Fruit fly (Drosophila melanogaster) S2 (cell line): ENCODE measurements around the gene ddbt.
A peak's percentile ranks its signal among the peaks of the same experiment; 100 is the strongest.

Source experiments
- CG8478 ChIP-seq: fragments of >200 bp; optimal IDR thresholded peaks from 2 replicates; lab custom pipeline; 2018
- CTCF ChIP-seq, 2 experiments: fragments of >200 bp; optimal IDR thresholded peaks; 2 replicates each; lab custom pipeline; 2018

The ddbt gene

DNA sequence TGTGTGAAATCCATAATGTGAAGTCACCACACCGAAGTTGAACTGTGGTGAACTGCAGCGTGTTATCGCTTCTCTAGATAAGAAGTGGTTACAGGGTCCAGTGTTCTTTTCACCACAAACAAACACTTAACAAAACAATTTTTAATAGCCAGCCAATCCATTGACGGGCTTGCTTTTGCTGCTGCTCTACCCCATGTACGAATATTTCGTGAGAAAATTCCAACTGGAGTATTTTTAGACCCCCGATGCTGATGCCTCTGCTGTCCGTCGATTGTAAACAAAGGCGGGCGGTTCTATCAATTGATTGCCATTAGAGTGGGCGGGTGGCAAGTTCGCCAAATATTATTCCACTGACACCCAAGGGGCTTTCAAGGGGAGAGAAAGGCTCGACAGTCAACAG is 22.2 kb downstream of the ddbt start:
- no peak for TF ChIP-seq CG8478
- TF ChIP-seq CTCF (optimal IDR thresholded peaks at IDR 0.05; lab: Kevin White, UChicago) = no peak

DNA sequence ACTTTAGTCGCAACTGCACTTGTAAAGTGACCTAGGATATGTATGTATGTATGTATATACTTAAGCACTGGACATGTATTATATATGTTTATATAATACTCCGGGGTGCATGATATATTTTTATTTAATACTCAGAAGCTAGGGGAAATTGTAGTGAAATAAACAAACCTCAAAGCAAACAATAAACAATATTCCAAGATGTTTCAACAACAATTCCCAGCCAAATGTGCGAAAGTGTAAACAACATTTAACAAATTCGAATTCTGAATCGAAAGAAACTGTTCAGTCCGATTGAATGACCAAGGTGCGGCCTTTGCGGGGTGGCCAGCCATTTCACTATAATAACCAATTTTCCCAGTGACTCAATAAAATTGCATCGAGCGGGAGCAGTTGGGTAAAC is 23.2 kb downstream of the ddbt start:
- TF ChIP-seq CTCF (optimal IDR thresholded peaks at IDR 0.05; lab: Kevin White, UChicago) (no peak), CG8478 (no peak)

DNA sequence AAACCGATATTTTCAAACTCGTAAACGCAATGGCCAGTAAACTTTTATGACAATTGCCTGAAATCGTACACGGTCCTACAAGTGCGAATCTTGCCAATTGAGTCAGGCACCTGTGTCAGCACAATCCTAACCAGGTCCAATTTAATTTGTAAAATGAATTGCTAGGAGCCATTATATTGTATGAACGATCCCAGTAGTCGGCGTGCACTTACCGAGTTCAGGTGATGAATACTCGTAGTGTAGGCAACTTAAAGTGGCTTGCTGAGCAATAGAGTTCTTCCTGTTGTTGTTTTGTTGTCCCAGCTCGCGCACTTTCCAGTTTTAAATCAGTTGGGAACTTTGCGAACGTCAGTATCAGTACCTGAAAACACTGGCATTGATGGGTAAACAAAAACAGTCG is 23.7 kb downstream of the ddbt start:
- TF ChIP-seq CTCF (optimal IDR thresholded peaks at IDR 0.05; lab: Kevin White, UChicago) = no peak

DNA sequence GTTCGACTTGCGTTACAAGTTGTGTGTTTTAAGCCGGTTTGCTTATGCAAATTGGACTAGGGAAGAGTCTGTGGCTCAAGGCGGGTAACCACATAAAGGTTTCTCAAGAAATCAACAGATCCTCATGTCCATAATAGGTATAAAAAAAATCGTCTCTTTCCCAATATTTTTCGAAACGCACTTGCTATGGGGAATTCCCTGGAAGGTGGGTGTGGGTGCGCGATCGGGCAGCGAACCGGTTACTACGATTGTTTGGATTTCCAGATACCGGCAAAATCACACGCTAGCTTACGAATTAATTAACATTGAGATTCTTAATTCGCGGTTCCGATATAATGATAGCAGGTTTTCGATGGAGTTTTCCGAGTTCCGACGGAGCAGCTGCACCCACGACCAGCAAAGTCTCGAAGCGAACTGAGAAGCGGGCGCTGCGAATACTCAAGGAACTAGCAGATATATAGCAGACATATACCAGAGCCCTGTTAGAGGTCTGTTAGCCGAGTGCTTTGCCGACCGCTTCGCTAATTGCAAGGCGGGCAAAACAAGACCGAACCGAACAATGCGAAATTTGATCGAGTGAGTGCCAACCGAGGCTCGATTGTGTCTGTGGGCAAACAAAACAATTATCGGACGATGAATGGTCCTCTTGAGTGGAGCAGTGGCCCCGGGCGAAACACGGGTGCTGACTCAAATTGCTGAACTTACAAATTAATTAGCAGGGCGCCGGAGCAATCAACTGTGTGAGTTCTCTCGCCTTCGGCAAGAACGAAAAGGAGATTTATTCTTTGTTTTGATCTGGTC is 24.4 kb downstream of the ddbt start:
- TF ChIP-seq CTCF (optimal IDR thresholded peaks at IDR 0.05; lab: Kevin White, UChicago) (no peak), CG8478 (no peak)

DNA sequence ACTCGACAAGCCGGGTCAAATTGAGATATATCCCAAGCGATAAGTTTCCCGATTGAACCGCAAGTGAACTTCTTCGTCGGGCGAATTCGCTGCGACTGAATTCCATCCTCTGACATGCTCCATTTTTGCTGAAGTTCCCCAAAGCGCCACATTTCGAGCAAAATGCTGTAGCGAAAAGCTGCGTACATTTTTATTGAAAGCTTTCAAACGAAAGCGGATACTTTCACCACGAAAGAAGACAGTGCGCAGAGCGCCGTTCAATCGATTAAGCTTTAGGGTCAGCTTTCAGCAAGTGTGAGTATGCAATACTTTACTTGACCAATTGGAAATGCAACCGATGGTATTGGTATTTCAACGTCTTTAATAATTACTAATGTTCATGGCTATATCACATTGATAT is 26.0 kb downstream of the ddbt start, which contains the start of gene mthl10:
Gene mthl10, minus strand, starts transcription at position 77 of the 400 bp plus-strand sequence.
- no peak for TF ChIP-seq CG8478
- peak; percentile 31 to 51 for TF ChIP-seq CTCF (optimal IDR thresholded peaks at IDR 0.05; lab: Kevin White, UChicago)

DNA sequence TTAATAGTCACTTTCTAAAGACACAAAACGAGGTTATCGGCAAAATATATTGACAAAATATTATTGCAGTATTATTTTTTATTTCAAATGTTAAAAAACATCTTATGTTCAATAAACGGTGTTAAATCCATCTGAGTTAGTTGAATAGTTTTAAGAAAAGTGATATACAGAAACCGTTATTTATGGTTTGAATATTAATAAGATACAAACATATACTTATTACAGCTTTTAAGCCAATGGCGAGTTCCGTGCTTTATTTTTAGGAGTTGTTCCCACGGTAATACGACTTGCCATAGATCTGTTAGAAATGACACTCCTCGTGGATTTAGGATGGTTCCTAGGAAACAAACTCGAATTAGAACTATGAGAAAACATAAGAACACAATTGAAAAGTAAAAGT is 26.4 kb downstream of the ddbt start:
- TF ChIP-seq CTCF (optimal IDR thresholded peaks at IDR 0.05; lab: Kevin White, UChicago) = no peak
- no peak for TF ChIP-seq CG8478

DNA sequence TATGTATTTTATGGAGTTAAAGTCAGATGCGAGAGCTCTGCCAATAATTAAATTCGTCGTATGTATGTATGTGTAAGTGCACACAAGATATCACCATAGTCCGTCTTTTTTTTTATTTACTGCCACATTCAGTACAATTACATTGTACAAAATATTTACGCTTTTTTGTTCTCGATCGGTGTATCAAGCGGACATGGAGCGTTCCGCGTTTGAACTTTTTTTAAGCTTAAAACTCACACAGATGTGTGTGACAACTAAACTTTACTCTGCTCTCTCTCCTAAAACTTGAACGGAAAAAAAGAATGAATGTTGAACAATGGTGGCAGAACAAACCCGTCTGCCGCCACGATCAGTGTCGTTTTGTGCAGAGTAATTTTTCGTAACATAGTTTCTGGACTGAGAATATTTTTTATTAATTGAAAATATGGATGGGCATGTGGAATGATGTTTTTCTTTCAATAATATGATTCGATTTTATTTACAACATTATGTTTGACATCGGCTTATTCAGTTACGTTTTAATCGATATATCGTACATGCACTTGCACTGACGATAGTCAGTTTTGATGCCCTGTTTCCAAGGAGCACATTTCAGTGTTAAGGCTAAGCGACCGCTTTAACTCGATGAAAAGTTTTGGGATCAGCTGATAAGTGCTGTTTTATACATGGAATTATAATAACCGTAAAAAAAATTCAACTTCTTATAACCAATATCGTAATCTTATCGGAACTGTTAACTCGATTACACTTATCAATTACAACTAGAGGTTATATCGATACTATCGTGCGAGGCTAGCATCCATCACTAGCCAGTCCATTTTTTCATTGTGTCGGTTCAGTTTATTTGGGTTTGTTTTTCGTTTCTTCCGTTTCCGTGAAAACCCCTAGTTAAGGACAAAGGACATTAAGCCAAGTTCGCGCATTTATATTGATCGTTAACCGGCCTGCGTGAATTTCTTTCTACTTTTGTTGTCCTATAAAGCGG is 30.1 kb downstream of the ddbt start, which contains the start of gene mth:
Gene mth, minus strand, starts transcription at position 302 of the 985 bp plus-strand sequence.
- TF ChIP-seq CG8478 = no peak
- TF ChIP-seq CTCF (optimal IDR thresholded peaks at IDR 0.05; lab: Kevin White, UChicago) = peak in 1 of 2 experiments; percentile 5

DNA sequence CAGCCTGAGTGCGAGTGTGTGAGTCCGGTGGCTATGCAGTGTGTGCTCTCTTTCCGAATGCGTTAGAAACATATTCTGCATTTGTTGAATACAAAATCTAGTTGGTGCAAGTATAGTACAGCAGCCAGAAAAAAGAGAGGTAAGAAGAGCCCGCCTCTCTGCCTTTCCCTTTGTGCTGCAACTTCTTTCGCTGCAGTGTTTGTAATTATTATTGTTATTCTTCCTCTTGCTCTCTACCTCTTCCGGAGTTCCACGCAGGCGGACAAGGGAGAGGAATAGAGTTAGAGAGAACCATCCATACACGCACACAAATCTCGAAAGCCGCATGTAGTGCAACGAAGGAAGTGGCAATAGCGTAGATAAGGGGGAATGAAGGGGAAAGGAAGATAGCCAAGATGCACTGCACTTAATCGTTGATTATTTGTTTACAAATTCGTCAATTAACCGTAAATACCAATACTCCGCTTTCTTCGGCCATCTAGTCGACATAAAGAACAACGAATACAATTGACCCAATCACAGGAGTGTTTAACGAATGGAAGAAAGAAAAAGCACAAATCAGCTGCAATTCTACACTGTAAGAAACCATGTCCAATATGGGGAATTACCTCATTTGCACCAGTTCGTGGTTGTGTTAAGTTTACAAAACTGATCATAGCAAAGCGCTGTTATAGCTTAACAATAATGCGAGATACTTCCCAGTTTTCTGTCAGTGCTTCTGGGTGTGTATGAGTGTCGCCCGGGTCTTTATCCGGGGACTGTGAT is 30.9 kb downstream of the ddbt start:
- TF ChIP-seq CG8478 = no peak
- no peak for TF ChIP-seq CTCF (optimal IDR thresholded peaks at IDR 0.05; lab: Kevin White, UChicago)

DNA sequence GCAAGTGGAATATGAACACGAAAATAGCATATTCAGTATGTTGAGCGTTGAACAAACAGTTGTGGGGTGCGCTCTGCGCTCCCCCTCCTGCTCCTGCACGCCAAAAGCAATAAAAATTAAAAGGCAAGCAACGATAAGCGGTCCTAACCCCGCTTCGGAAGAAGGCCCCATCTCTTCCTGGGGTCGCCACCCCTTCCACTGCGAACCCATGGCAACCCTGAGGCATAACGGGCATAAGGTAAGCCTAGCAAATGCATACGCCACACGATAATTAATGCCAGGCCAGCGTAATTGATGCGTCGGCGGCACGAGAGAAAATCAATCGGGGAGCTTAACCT is 31.5 kb downstream of the ddbt start:
- TF ChIP-seq CG8478 (no peak), CTCF (optimal IDR thresholded peaks at IDR 0.05; lab: Kevin White, UChicago) (no peak)

DNA sequence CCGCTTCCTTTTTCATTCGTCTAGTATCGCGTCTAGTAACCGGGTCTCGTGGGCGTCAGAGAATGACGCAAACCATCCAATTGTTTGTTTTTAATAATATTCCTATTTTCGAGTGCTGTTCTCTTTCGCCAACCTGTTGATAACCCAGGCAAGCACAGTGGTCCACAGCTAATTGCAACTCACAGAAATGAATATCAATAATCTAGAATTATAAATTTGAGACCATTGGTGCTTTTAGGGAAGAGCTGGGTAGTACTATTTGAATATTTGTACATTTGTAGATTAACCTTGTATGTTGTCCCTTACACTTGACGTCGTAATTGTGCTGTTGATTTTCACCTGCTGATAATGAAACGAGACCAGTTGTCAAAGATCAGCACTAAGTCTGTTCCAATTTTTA is 32.9 kb downstream of the ddbt start:
- no peak for TF ChIP-seq CG8478

DNA sequence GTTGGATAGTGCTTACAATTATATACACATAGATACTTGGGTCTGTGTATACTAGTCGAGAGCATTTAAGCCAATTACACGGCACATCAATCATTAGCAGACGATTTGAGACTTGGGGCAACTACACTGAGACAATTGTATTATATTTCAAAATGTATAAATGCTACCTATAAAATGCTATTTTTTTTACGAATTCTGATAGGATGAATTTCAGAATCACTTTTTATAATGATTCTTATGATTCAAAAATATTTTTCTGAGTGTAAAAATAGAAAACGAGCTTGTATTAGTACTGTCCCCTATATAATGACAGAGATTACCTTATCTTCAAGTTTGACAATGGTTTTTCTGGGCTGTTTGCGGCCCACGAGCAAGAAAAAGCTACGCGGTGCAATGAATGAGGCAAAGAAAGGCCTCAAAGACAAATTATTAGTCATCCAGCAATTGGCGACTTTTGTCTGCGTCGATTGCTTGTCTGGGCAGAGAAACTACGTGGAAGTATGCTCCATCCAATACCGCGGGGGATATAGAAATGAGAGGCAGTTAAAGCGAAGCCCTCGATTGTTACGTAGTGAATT is 33.9 kb downstream of the ddbt start:
- no peak for TF ChIP-seq CTCF (optimal IDR thresholded peaks at IDR 0.05; lab: Kevin White, UChicago)
- no peak for TF ChIP-seq CG8478

DNA sequence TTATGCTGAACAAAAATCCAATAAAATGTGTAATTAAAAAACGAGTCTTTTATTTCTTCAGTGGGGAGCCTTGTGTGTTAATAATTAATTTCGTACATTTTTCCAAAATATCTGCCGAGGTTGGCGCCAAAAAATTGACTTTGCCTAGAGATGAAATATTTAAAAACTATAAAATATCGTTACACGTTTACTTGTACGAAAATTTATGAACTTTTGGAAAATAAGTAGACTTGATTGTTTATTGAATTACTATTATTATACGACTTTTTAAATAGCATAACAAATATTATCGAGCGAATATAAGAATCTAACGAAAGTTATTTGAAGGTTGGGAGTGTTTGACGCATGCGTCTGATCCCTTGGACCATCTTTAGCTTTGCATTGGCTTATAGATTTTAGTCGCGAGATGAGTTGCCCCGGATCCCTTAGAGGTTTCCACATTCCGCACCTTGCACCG is 39.2 kb downstream of the ddbt start, which contains the start of gene CG1231:
Gene CG1231, plus strand, starts transcription at position 407 of the 457 bp plus-strand sequence.
- no peak for TF ChIP-seq CTCF (optimal IDR thresholded peaks at IDR 0.05; lab: Kevin White, UChicago)
- TF ChIP-seq CG8478 = no peak

DNA sequence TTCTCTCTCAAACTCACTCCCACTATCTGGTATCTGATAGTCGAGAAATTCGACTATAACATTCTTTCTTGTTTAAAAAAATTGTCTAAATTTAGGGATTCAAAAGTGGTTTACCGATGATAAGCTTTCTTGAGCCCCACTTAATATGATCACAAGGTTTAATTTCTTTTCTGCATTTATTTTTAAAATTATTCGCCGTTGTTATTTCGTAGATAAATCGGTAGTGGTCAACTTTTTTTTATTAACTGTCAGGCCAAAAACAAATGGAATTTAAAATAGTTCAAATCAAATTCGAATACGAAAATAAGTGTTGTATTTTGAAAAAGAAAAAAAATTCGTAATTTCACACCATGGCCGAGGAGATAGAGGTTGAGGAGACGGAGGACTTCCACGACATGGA is 40.8 kb downstream of the ddbt start, which contains the start of gene Roc1b:
Gene Roc1b, plus strand, starts transcription at position 301 of the 400 bp plus-strand sequence.
- TF ChIP-seq CTCF (optimal IDR thresholded peaks at IDR 0.05; lab: Kevin White, UChicago) (no peak), CG8478 (no peak)

DNA sequence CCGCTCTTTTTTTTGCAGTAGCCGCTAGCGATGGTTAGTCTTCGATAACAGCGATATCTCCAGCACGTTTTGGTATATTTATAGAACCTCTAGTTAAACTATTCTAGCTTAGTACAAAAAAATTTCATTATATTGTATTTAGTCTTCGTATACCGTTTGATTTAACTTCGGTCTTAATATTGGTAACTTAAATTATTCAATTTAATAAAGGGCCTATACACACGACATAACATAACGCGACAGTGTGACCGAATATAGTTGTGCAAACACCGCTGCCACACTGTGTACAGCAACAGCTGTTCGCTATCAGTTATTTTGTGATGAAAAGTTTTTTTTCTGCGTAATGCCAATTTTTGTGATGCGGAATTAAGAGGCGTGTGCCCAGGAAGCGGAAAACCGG is 44.3 kb downstream of the ddbt start, which contains the start of the genes Cdc5 and CG1233:
Gene Cdc5, minus strand, starts transcription at position 183 of the 400 bp plus-strand sequence.
Gene CG1233, plus strand, starts transcription at position 272 of the 400 bp plus-strand sequence.
- no peak for TF ChIP-seq CTCF (optimal IDR thresholded peaks at IDR 0.05; lab: Kevin White, UChicago)
- TF ChIP-seq CG8478 = no peak
